Fruit fly (Drosophila melanogaster) whole organism, prepupa: ENCODE data around the gene bru3.

ENCODE experiments used
- Blimp-1 ChIP-seq: fragments of 200-800 bp; sonication (Bioruptor generic); optimal IDR thresholded peaks from 3 replicates; lab custom pipeline; 2017; ENCODE audit warnings: missing biosample characterization, missing genetic modification characterization, mild to moderate bottlenecking, moderate library complexity, missing genetic modification reagents
- CG10631 ChIP-seq: fragments of 200-800 bp; sonication (Bioruptor generic); optimal IDR thresholded peaks from 2 replicates; lab custom pipeline; 2016; ENCODE audit warnings: missing biosample characterization, missing genetic modification characterization
- CG10669 ChIP-seq: fragments of 200-800 bp; sonication (Bioruptor generic); optimal IDR thresholded peaks from 3 replicates; lab custom pipeline; 2018; ENCODE audit warnings: missing biosample characterization, mild to moderate bottlenecking, missing genetic modification characterization, moderate library complexity
- CG11294 ChIP-seq: fragments of 200-800 bp; sonication (Bioruptor generic); IDR thresholded peaks from 2 replicates; pipeline ENCODE4 v1.3.6; 2022; ENCODE audit warnings: missing biosample characterization, missing genetic modification characterization
- CG11762 ChIP-seq: fragments of 200-800 bp; sonication (Bioruptor generic); optimal IDR thresholded peaks from 3 replicates; lab custom pipeline; 2016; ENCODE audit warnings: missing biosample characterization, missing genetic modification characterization; ENCODE audit not compliant: insufficient read depth
- CG11902 ChIP-seq: fragments of 200-800 bp; sonication (Bioruptor generic); optimal IDR thresholded peaks from 3 replicates; lab custom pipeline; 2016; ENCODE audit warnings: missing biosample characterization, missing genetic modification characterization
- CG15336 ChIP-seq: fragments of 200-800 bp; sonication (Bioruptor generic); IDR thresholded peaks from 2 replicates; pipeline ENCODE4 v1.3.6; 2022; ENCODE audit warnings: missing biosample characterization, missing genetic modification characterization
- CG1621 ChIP-seq: fragments of 200-800 bp; sonication (Bioruptor generic); optimal IDR thresholded peaks from 3 replicates; lab custom pipeline; 2018; ENCODE audit warnings: missing biosample characterization, mild to moderate bottlenecking, missing genetic modification characterization
- CG16779 ChIP-seq: fragments of 200-800 bp; sonication (Bioruptor generic); optimal IDR thresholded peaks from 3 replicates; lab custom pipeline; 2017; ENCODE audit warnings: missing biosample characterization, mild to moderate bottlenecking, missing genetic modification characterization
- CG3032 ChIP-seq: fragments of 200-800 bp; optimal IDR thresholded peaks from 2 replicates; lab custom pipeline; 2019; ENCODE audit warnings: missing biosample characterization, mild to moderate bottlenecking, missing genetic modification characterization, moderate library complexity
- CG31627 ChIP-seq: fragments of 200-800 bp; sonication (Bioruptor generic); optimal IDR thresholded peaks from 3 replicates; lab custom pipeline; 2016; ENCODE audit warnings: missing biosample characterization, missing genetic modification characterization
- CG32006 ChIP-seq: fragments of 200-800 bp; sonication (Bioruptor generic); optimal IDR thresholded peaks from 3 replicates; lab custom pipeline; 2017; ENCODE audit warnings: missing biosample characterization, mild to moderate bottlenecking, missing genetic modification characterization
- CG34406 ChIP-seq: fragments of 200-800 bp; sonication (Bioruptor generic); optimal IDR thresholded peaks from 3 replicates; lab custom pipeline; 2016; ENCODE audit warnings: missing biosample characterization, missing genetic modification characterization
- CG3919 ChIP-seq: fragments of 200-800 bp; sonication (Bioruptor generic); optimal IDR thresholded peaks from 3 replicates; lab custom pipeline; 2016; ENCODE audit warnings: missing biosample characterization, missing genetic modification characterization
- CG4318 ChIP-seq: fragments of 200-800 bp; sonication (Bioruptor generic); optimal IDR thresholded peaks from 3 replicates; lab custom pipeline; 2017; ENCODE audit warnings: missing biosample characterization, mild to moderate bottlenecking, missing genetic modification characterization
- CG6276 ChIP-seq: fragments of 200-800 bp; sonication (Bioruptor generic); optimal IDR thresholded peaks from 2 replicates; lab custom pipeline; 2017; ENCODE audit warnings: missing biosample characterization, mild to moderate bottlenecking, missing genetic modification characterization
- CG6792 ChIP-seq: fragments of 200-800 bp; sonication (Bioruptor generic); optimal IDR thresholded peaks from 3 replicates; lab custom pipeline; 2016; ENCODE audit warnings: missing biosample characterization, missing genetic modification characterization
- CG6808 ChIP-seq: fragments of 200-800 bp; sonication (Bioruptor generic); optimal IDR thresholded peaks from 3 replicates; lab custom pipeline; 2017; ENCODE audit warnings: missing biosample characterization, missing genetic modification characterization, mild to moderate bottlenecking, moderate library complexity, missing genetic modification reagents
- CG6854 ChIP-seq: fragments of 200-800 bp; sonication (Bioruptor generic); optimal IDR thresholded peaks from 2 replicates; lab custom pipeline; 2017; ENCODE audit warnings: missing biosample characterization, mild to moderate bottlenecking, missing genetic modification characterization
- CG8119 ChIP-seq: fragments of 200-800 bp; sonication (Bioruptor generic); IDR thresholded peaks from 3 replicates; pipeline ENCODE4 v1.3.6; 2022; ENCODE audit warnings: missing biosample characterization, missing genetic modification characterization
- CG8319 ChIP-seq: fragments of 200-800 bp; sonication (Bioruptor generic); optimal IDR thresholded peaks from 3 replicates; lab custom pipeline; 2016; ENCODE audit warnings: missing biosample characterization, missing genetic modification characterization
- CG8632 ChIP-seq: fragments of 200-800 bp; sonication (Bioruptor generic); optimal IDR thresholded peaks from 3 replicates; lab custom pipeline; 2016; ENCODE audit warnings: missing biosample characterization, missing genetic modification characterization
- CG9139 ChIP-seq: fragments of 200-800 bp; sonication (Bioruptor generic); optimal IDR thresholded peaks from 3 replicates; lab custom pipeline; 2017; ENCODE audit warnings: missing biosample characterization, mild to moderate bottlenecking, missing genetic modification characterization
- Eip75B ChIP-seq: fragments of 200-800 bp; sonication (Bioruptor generic); optimal IDR thresholded peaks from 3 replicates; lab custom pipeline; 2016; ENCODE audit warnings: missing biosample characterization, missing genetic modification characterization
- Eip93F ChIP-seq: fragments of 200-800 bp; sonication (Bioruptor generic); optimal IDR thresholded peaks from 2 replicates; lab custom pipeline; 2016; ENCODE audit warnings: missing biosample characterization, mild to moderate bottlenecking, missing genetic modification characterization
- Ets21C ChIP-seq: fragments of 200-800 bp; sonication (Bioruptor generic); optimal IDR thresholded peaks from 3 replicates; lab custom pipeline; 2016; ENCODE audit warnings: missing biosample characterization, missing genetic modification characterization
- Gug ChIP-seq: fragments of 200-800 bp; sonication (Bioruptor generic); IDR thresholded peaks from 2 replicates; pipeline ENCODE4 v1.3.6; 2022; ENCODE audit warnings: missing biosample characterization, missing genetic modification characterization
- Lpt ChIP-seq: fragments of 200-800 bp; sonication (Bioruptor generic); optimal IDR thresholded peaks from 3 replicates; lab custom pipeline; 2016; ENCODE audit warnings: missing biosample characterization, missing genetic modification characterization
- Met ChIP-seq: fragments of 200-800 bp; sonication (Bioruptor generic); optimal IDR thresholded peaks from 3 replicates; lab custom pipeline; 2016; ENCODE audit warnings: missing biosample characterization, missing genetic modification characterization
- OdsH ChIP-seq: fragments of 200-800 bp; sonication (Bioruptor generic); optimal IDR thresholded peaks from 3 replicates; lab custom pipeline; 2016; ENCODE audit warnings: missing biosample characterization, missing genetic modification characterization
- Smox ChIP-seq: fragments of 200-800 bp; sonication (Bioruptor generic); optimal IDR thresholded peaks from 3 replicates; lab custom pipeline; 2016; ENCODE audit warnings: missing biosample characterization, missing genetic modification characterization
- Sox102F ChIP-seq: fragments of 200-800 bp; sonication (Bioruptor generic); optimal IDR thresholded peaks from 2 replicates; lab custom pipeline; 2016; ENCODE audit warnings: missing biosample characterization, mild to moderate bottlenecking, missing genetic modification characterization
- Sox14 ChIP-seq: fragments of 200-800 bp; sonication (Bioruptor generic); optimal IDR thresholded peaks from 3 replicates; lab custom pipeline; 2016; ENCODE audit warnings: missing biosample characterization, missing genetic modification characterization
- Sox15 ChIP-seq: fragments of 200-800 bp; sonication (Bioruptor generic); optimal IDR thresholded peaks from 3 replicates; lab custom pipeline; 2016; ENCODE audit warnings: missing biosample characterization, missing genetic modification characterization
- achi ChIP-seq: fragments of 200-800 bp; sonication (Bioruptor generic); optimal IDR thresholded peaks from 3 replicates; lab custom pipeline; 2016; ENCODE audit warnings: missing biosample characterization, missing genetic modification characterization
- acj6 ChIP-seq: fragments of 200-800 bp; sonication (Bioruptor generic); optimal IDR thresholded peaks from 3 replicates; lab custom pipeline; 2016; ENCODE audit warnings: missing biosample characterization, missing genetic modification characterization
- cyc ChIP-seq: fragments of 200-800 bp; sonication (Bioruptor generic); optimal IDR thresholded peaks from 3 replicates; lab custom pipeline; 2016; ENCODE audit warnings: missing biosample characterization, missing genetic modification characterization
- dac ChIP-seq: fragments of 200-800 bp; sonication (Bioruptor generic); optimal IDR thresholded peaks from 2 replicates; lab custom pipeline; 2017; ENCODE audit warnings: missing biosample characterization, mild to moderate bottlenecking, missing genetic modification characterization
- dsx ChIP-seq: fragments of 200-800 bp; optimal IDR thresholded peaks from 3 replicates; lab custom pipeline; 2019; ENCODE audit warnings: missing biosample characterization, mild to moderate bottlenecking, missing genetic modification characterization, moderate library complexity; ENCODE audit not compliant: poor library complexity, severe bottlenecking
- eg ChIP-seq: fragments of 200-800 bp; sonication (Bioruptor generic); IDR thresholded peaks from 3 replicates; pipeline ENCODE4 v1.3.6; 2022; ENCODE audit warnings: missing biosample characterization, missing genetic modification characterization
- fd59A ChIP-seq: fragments of 200-800 bp; sonication (Bioruptor generic); optimal IDR thresholded peaks from 2 replicates; lab custom pipeline; 2017; ENCODE audit warnings: missing biosample characterization, mild to moderate bottlenecking, missing genetic modification characterization, missing genetic modification reagents
- fd85E ChIP-seq: fragments of 200-800 bp; sonication (Bioruptor generic); optimal IDR thresholded peaks from 3 replicates; lab custom pipeline; 2016; ENCODE audit warnings: missing biosample characterization, missing genetic modification characterization
- net ChIP-seq: fragments of 200-800 bp; sonication (Bioruptor generic); optimal IDR thresholded peaks from 3 replicates; lab custom pipeline; 2016; ENCODE audit warnings: missing biosample characterization, missing genetic modification characterization
- pdm3 ChIP-seq: fragments of 200-800 bp; sonication (Bioruptor generic); optimal IDR thresholded peaks from 3 replicates; lab custom pipeline; 2016; ENCODE audit warnings: missing biosample characterization, missing genetic modification characterization
- svp ChIP-seq: fragments of 200-800 bp; sonication (Bioruptor generic); peaks from one replicate; lab custom pipeline; 2016; ENCODE audit warnings: missing biosample characterization, missing genetic modification characterization
- topi ChIP-seq: fragments of 200-800 bp; sonication (Bioruptor generic); optimal IDR thresholded peaks from 3 replicates; lab custom pipeline; 2016; ENCODE audit warnings: missing biosample characterization, missing genetic modification characterization
- vri ChIP-seq: fragments of 200-800 bp; sonication (Bioruptor generic); optimal IDR thresholded peaks from 3 replicates; lab custom pipeline; 2016; ENCODE audit warnings: missing biosample characterization, mild to moderate bottlenecking, missing genetic modification characterization

The bru3 gene

dm6 chr3L:13495065-13495464 is 308.1 kb downstream of the bru3 start (continued):
- TF ChIP-seq net (peak; percentile 90), CG6808 (peak; percentile 94), svp (GFP tag; lab: Kevin White, UChicago) (peak; percentile 88), Sox102F (GFP tag; lab: Kevin White, UChicago) (no peak), CG8632 (GFP tag; lab: Kevin White, UChicago) (peak; percentile 69), Sox15 (GFP tag; lab: Kevin White, UChicago) (no peak), Blimp-1 (GFP tag; lab: Kevin White, UChicago) (no peak), OdsH (GFP tag; lab: Kevin White, UChicago) (peak; percentile 39), CG15336 (GFP tag; lab: Robert Waterston, UW) (peak; percentile 88), CG3919 (GFP tag; lab: Kevin White, UChicago) (peak; percentile 75), Smox (GFP tag; lab: Kevin White, UChicago) (no peak), Ets21C (GFP tag; lab: Kevin White, UChicago) (no peak), dsx (peak; percentile 71), acj6 (GFP tag; lab: Kevin White, UChicago) (peak; percentile 54), CG31627 (GFP tag; lab: Kevin White, UChicago) (no peak), CG9139 (peak; percentile 94), CG8119 (GFP tag; lab: Robert Waterston, UW) (peak; percentile 93), CG8319 (GFP tag; lab: Kevin White, UChicago) (peak; percentile 43), Eip75B (peak; percentile 76), achi (GFP tag; lab: Kevin White, UChicago) (peak; percentile 72), Lpt (GFP tag; lab: Kevin White, UChicago) (peak; percentile 90), CG6854 (GFP tag; lab: Kevin White, UChicago) (no peak), Sox14 (GFP tag; lab: Kevin White, UChicago) (peak; percentile 65), CG1621 (peak; percentile 82)

- peak; percentile 5 for TF ChIP-seq CG16779 (tag; lab: Kevin White, UChicago)
- peak; percentile 44 for TF ChIP-seq CG6792 (GFP tag; lab: Kevin White, UChicago)
- peak; percentile 63 for TF ChIP-seq CG8632 (GFP tag; lab: Kevin White, UChicago)
- TF ChIP-seq acj6 (GFP tag; lab: Kevin White, UChicago): peak; percentile 9
- TF ChIP-seq dac (GFP tag; lab: Kevin White, UChicago): no peak
- peak; percentile 42 for TF ChIP-seq OdsH (GFP tag; lab: Kevin White, UChicago)
- TF ChIP-seq cyc (GFP tag; lab: Kevin White, UChicago): no peak
- peak; percentile 72 for TF ChIP-seq Sox102F (GFP tag; lab: Kevin White, UChicago)
- TF ChIP-seq Eip93F (GFP tag; lab: Kevin White, UChicago): peak; percentile 56
- peak; percentile 14 for TF ChIP-seq Eip75B
- TF ChIP-seq Ets21C (GFP tag; lab: Kevin White, UChicago): no peak
- TF ChIP-seq CG10631: no peak
- TF ChIP-seq Lpt (GFP tag; lab: Kevin White, UChicago): peak; percentile 55
- no peak for TF ChIP-seq CG6276 (GFP tag; lab: Kevin White, UChicago)
- TF ChIP-seq CG32006 (GFP tag; lab: Kevin White, UChicago): no peak
- TF ChIP-seq CG10669 (GFP tag; lab: Kevin White, UChicago): peak; percentile 46
- TF ChIP-seq dsx: peak; percentile 40
- no peak for TF ChIP-seq CG3032 (tag; lab: Kevin White, UChicago)
- no peak for TF ChIP-seq CG11902 (GFP tag; lab: Kevin White, UChicago)
- TF ChIP-seq CG4318 (GFP tag; lab: Kevin White, UChicago): no peak
- TF ChIP-seq CG1621: peak; percentile 48
- TF ChIP-seq fd59A (GFP tag; lab: Kevin White, UChicago): peak; percentile 10
- TF ChIP-seq fd85E (GFP tag; lab: Kevin White, UChicago): peak; percentile 49
- peak; percentile 62; the same call in 2 of the 3 replicates for TF ChIP-seq CG8119 (GFP tag; lab: Robert Waterston, UW)
- TF ChIP-seq Met: peak; percentile 20
- TF ChIP-seq CG8319 (GFP tag; lab: Kevin White, UChicago): no peak
- TF ChIP-seq eg (GFP tag; lab: Robert Waterston, UW): peak; percentile 68
- TF ChIP-seq CG11294 (GFP tag; lab: Robert Waterston, UW): no peak
- peak; percentile 31 for TF ChIP-seq topi (GFP tag; lab: Kevin White, UChicago)
- TF ChIP-seq CG11762: peak; percentile 51
- TF ChIP-seq CG34406 (GFP tag; lab: Kevin White, UChicago): peak; percentile 68
- no peak for TF ChIP-seq Sox15 (GFP tag; lab: Kevin White, UChicago)
- no peak for TF ChIP-seq Gug
- peak; percentile 39 for TF ChIP-seq pdm3 (GFP tag; lab: Kevin White, UChicago)
- TF ChIP-seq CG6854 (GFP tag; lab: Kevin White, UChicago): peak; percentile 62
- TF ChIP-seq CG31627 (GFP tag; lab: Kevin White, UChicago): no peak
- TF ChIP-seq vri: peak; percentile 75
- TF ChIP-seq Blimp-1 (GFP tag; lab: Kevin White, UChicago): peak; percentile 32
These were observed 308.7 kb downstream of the bru3 start for dm6 chr3L:13494363-13495015.
